Worm (Caenorhabditis elegans) whole organism, L4/young adult: ENCODE results near the gene eef-1B.2.

Source experiments
- W03F9.2 ChIP-seq: fragments of 150-350 bp; optimal IDR thresholded peaks from 2 replicates; lab custom pipeline; 2014; ENCODE audit warnings: missing biosample characterization, missing genetic modification characterization
- dao-5 ChIP-seq: sonication (generic microtip); optimal IDR thresholded peaks from 2 replicates; lab custom pipeline; 2016; ENCODE audit warnings: missing genotype, missing genetic modification characterization, moderate library complexity, missing compliant biosample characterization
- him-1 ChIP-seq: sonication (generic microtip); optimal IDR thresholded peaks from 2 replicates; lab custom pipeline; 2016; ENCODE audit warnings: missing genotype, missing genetic modification reagents, missing genetic modification characterization, missing compliant biosample characterization

DNA sequence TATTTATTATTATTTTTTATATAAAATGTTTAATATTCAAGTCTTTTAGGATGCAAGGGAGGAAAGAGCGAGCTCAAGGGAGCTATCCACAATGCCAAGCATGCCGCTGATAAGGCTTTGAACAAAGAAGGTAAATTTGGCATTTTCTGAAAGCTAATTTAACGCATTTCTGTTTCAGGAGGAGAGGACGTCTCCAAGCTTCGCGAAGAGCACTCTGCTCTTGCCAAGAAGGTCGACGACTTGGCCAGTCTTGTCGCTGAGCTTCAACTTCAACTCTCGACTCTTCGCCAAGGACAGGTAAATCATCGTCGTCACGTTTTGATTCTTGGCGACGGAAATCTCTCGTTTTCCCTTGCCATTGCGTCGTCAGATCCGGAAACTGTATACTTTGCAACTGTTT lies 361 bp downstream of the eef-1B.2 start:
- TF ChIP-seq W03F9.2 = no peak
- no peak for TF ChIP-seq him-1 (tag; lab: Kevin White, UChicago)
- TF ChIP-seq dao-5 = no peak
